Worm (Caenorhabditis elegans) whole organism, young adult: ENCODE measurements around the gene nep-1.

Source experiments
- F10E7.11 ChIP-seq: sonication (generic microtip); optimal IDR thresholded peaks from 2 replicates; lab custom pipeline; 2017; ENCODE audit warnings: mild to moderate bottlenecking, missing genetic modification characterization, moderate library complexity, missing compliant biosample characterization
- F49E8.2 ChIP-seq: sonication (generic microtip); optimal IDR thresholded peaks from 3 replicates; lab custom pipeline; 2017; ENCODE audit warnings: missing genetic modification characterization, mild to moderate bottlenecking, missing compliant biosample characterization, antibody characterized with exemption, moderate library complexity; ENCODE audit not compliant: insufficient read depth
- F52B5.7 ChIP-seq: sonication (generic microtip); optimal IDR thresholded peaks from 2 replicates; lab custom pipeline; 2016; ENCODE audit warnings: mild to moderate bottlenecking, missing genetic modification characterization, missing compliant biosample characterization
- Y53F4B.3 ChIP-seq: fragments of 200-800 bp; sonication (Bioruptor generic); IDR thresholded peaks from 2 replicates; pipeline ENCODE4 v1.3.6; 2022; ENCODE audit warnings: missing genetic modification reagents, missing genetic modification characterization, missing compliant biosample characterization
- Y53G8AR.9 ChIP-seq: fragments of 200-800 bp; sonication (Bioruptor generic); conservative IDR thresholded peaks from 2 replicates; pipeline ENCODE4 v1.3.6; 2022; ENCODE audit warnings: missing genetic modification reagents, missing genetic modification characterization, missing compliant biosample characterization
- ama-1 ChIP-seq, 3 experiments: fragments of 150-350 bp in 1 of 3; sonication (generic microtip) in 2 of 3; optimal IDR thresholded peaks; 2 replicates each; lab custom pipeline; 2014 to 2018; ENCODE audit warnings: missing biosample characterization in 2 of 3, missing genetic modification characterization in 2 of 3, missing genetic modification reagents in 2 of 3
- aptf-2 ChIP-seq: fragments of 200-800 bp; sonication (Bioruptor generic); conservative IDR thresholded peaks from 2 replicates; pipeline ENCODE4 v1.3.6; 2022; ENCODE audit warnings: missing genetic modification reagents, missing genetic modification characterization, missing compliant biosample characterization
- athp-1 ChIP-seq: sonication (generic microtip); optimal IDR thresholded peaks from 2 replicates; lab custom pipeline; 2017; ENCODE audit warnings: mild to moderate bottlenecking, missing genetic modification characterization, missing compliant biosample characterization
- attf-6 ChIP-seq: fragments of 200-800 bp; sonication (Bioruptor generic); IDR thresholded peaks from 2 replicates; pipeline ENCODE4 v1.3.6; 2022; ENCODE audit warnings: missing genetic modification reagents, missing genetic modification characterization, missing compliant biosample characterization
- bed-1 ChIP-seq: fragments of 200-800 bp; sonication (Bioruptor generic); IDR thresholded peaks from 2 replicates; pipeline ENCODE4 v1.3.6; 2022; ENCODE audit warnings: missing genetic modification reagents, missing genetic modification characterization, missing compliant biosample characterization
- cebp-2 ChIP-seq: fragments of 200-800 bp; sonication (Bioruptor generic); IDR thresholded peaks from 2 replicates; pipeline ENCODE4 v1.3.6; 2022; ENCODE audit warnings: missing genetic modification characterization, missing compliant biosample characterization
- ceh-100 ChIP-seq: fragments of 200-800 bp; sonication (Bioruptor generic); IDR thresholded peaks from 2 replicates; pipeline ENCODE4 v1.3.6; 2022; ENCODE audit warnings: missing genetic modification reagents, missing genetic modification characterization, missing compliant biosample characterization
- ceh-40 ChIP-seq: fragments of 200-800 bp; sonication (Bioruptor generic); IDR thresholded peaks from 2 replicates; pipeline ENCODE4 v1.3.6; 2022; ENCODE audit warnings: missing genetic modification characterization, missing compliant biosample characterization
- chd-7 ChIP-seq: sonication (generic microtip); optimal IDR thresholded peaks from 2 replicates; lab custom pipeline; 2016; ENCODE audit warnings: mild to moderate bottlenecking, missing genetic modification characterization, moderate library complexity, missing compliant biosample characterization
- dpl-1 ChIP-seq: fragments of 150-350 bp; optimal IDR thresholded peaks from 2 replicates; lab custom pipeline; 2014; ENCODE audit warnings: missing biosample characterization, missing genetic modification reagents, missing genetic modification characterization
- egl-44 ChIP-seq: fragments of 200-800 bp; sonication (Bioruptor generic); IDR thresholded peaks from 2 replicates; pipeline ENCODE4 v1.3.6; 2022; ENCODE audit warnings: missing genetic modification reagents, missing genetic modification characterization, missing compliant biosample characterization
- ekl-4 ChIP-seq: fragments of 200-800 bp; sonication (Bioruptor generic); IDR thresholded peaks from 2 replicates; pipeline ENCODE4 v1.3.6; 2022; ENCODE audit warnings: missing genetic modification reagents, missing genetic modification characterization, missing compliant biosample characterization
- fkh-3 ChIP-seq: sonication (generic microtip); optimal IDR thresholded peaks from 2 replicates; lab custom pipeline; 2016; ENCODE audit warnings: mild to moderate bottlenecking, missing genetic modification characterization, missing compliant biosample characterization
- gei-17 ChIP-seq: fragments of 200-800 bp; sonication (Bioruptor generic); optimal IDR thresholded peaks from 2 replicates; lab custom pipeline; 2018; ENCODE audit warnings: mild to moderate bottlenecking, missing genetic modification characterization, missing compliant biosample characterization
- hlh-26 ChIP-seq: fragments of 200-800 bp; sonication (Bioruptor generic); conservative IDR thresholded peaks from 2 replicates; pipeline ENCODE4 v1.3.6; 2022; ENCODE audit warnings: missing genetic modification reagents, missing genetic modification characterization, missing compliant biosample characterization
- let-526 ChIP-seq: fragments of 200-800 bp; sonication (Bioruptor generic); IDR thresholded peaks from 2 replicates; pipeline ENCODE4 v1.3.6; 2022; ENCODE audit warnings: missing genetic modification reagents, missing genetic modification characterization, missing compliant biosample characterization
- let-607 ChIP-seq, 2 experiments: fragments of 200-800 bp in 1 of 2; sonication (Bioruptor generic) in 1 of 2; sonication (generic microtip) in 1 of 2; optimal IDR thresholded peaks; 2 replicates each; lab custom pipeline; 2016 to 2018; ENCODE audit warnings: mild to moderate bottlenecking in 2 of 2, missing compliant biosample characterization in 2 of 2, missing genetic modification characterization in 2 of 2, moderate library complexity in 2 of 2, missing genotype in 1 of 2
- lin-26 ChIP-seq: fragments of 200-800 bp; sonication (Bioruptor generic); IDR thresholded peaks from 2 replicates; pipeline ENCODE4 v1.3.6; 2022; ENCODE audit warnings: missing genetic modification reagents, missing genetic modification characterization, missing compliant biosample characterization
- lin-35 ChIP-seq, 3 experiments: fragments of 150-350 bp in 2 of 3; sonication (generic microtip) in 1 of 3; optimal IDR thresholded peaks; 2 replicates each; lab custom pipeline; 2014 to 2018; ENCODE audit warnings: missing biosample characterization in 3 of 3, missing genetic modification characterization in 3 of 3, missing genetic modification reagents in 3 of 3
- lin-54 ChIP-seq: fragments of 200-800 bp; sonication (Bioruptor generic); optimal IDR thresholded peaks from 2 replicates; lab custom pipeline; 2018; ENCODE audit warnings: mild to moderate bottlenecking, missing genetic modification characterization, missing compliant biosample characterization
- lsl-1 ChIP-seq: fragments of 200-800 bp; sonication (Bioruptor generic); optimal IDR thresholded peaks from 2 replicates; lab custom pipeline; 2018; ENCODE audit warnings: mild to moderate bottlenecking, missing genetic modification characterization, moderate library complexity, missing compliant biosample characterization
- madf-3 ChIP-seq: fragments of 200-800 bp; sonication (Bioruptor generic); IDR thresholded peaks from 2 replicates; pipeline ENCODE4 v1.3.6; 2022; ENCODE audit warnings: missing genetic modification reagents, missing genetic modification characterization, missing compliant biosample characterization
- mes-4 ChIP-seq: sonication (generic microtip); optimal IDR thresholded peaks from 2 replicates; lab custom pipeline; 2016; ENCODE audit warnings: missing genotype, missing genetic modification characterization, missing compliant biosample characterization
- nhr-120 ChIP-seq: fragments of 200-800 bp; sonication (Bioruptor generic); IDR thresholded peaks from 2 replicates; pipeline ENCODE4 v1.3.6; 2022; ENCODE audit warnings: missing genetic modification characterization, missing compliant biosample characterization
- nhr-179 ChIP-seq: sonication (generic microtip); optimal IDR thresholded peaks from 2 replicates; lab custom pipeline; 2016; ENCODE audit warnings: mild to moderate bottlenecking, missing genetic modification characterization, missing compliant biosample characterization
- pbrm-1 ChIP-seq: fragments of 200-800 bp; sonication (Bioruptor generic); IDR thresholded peaks from 2 replicates; pipeline ENCODE4 v1.3.6; 2022; ENCODE audit warnings: missing genetic modification reagents, missing genetic modification characterization, missing compliant biosample characterization
- rcor-1 ChIP-seq: fragments of 200-800 bp; sonication (Bioruptor generic); IDR thresholded peaks from 2 replicates; pipeline ENCODE4 v1.3.6; 2022; ENCODE audit warnings: missing genetic modification reagents, missing genetic modification characterization, missing compliant biosample characterization
- repo-1 ChIP-seq: sonication (generic microtip); optimal IDR thresholded peaks from 2 replicates; lab custom pipeline; 2017; ENCODE audit warnings: mild to moderate bottlenecking, missing genetic modification characterization, missing compliant biosample characterization
- snpc-4 ChIP-seq, 5 experiments: fragments of 150-350 bp in 1 of 5; sonication (generic microtip) in 4 of 5; optimal IDR thresholded peaks; 2 replicates each; lab custom pipeline; 2014 to 2018; ENCODE audit warnings: missing genetic modification characterization in 5 of 5, missing biosample characterization in 3 of 5, antibody characterized with exemption in 2 of 5, mild to moderate bottlenecking in 2 of 5, missing compliant biosample characterization in 2 of 5, missing genotype in 2 of 5, moderate library complexity in 2 of 5, missing genetic modification reagents in 1 of 5
- sptf-2 ChIP-seq: fragments of 200-800 bp; sonication (Bioruptor generic); optimal IDR thresholded peaks from 2 replicates; lab custom pipeline; 2018; ENCODE audit warnings: mild to moderate bottlenecking, missing genetic modification characterization, missing compliant biosample characterization
- zfh-2 ChIP-seq: fragments of 200-800 bp; sonication (Bioruptor generic); conservative IDR thresholded peaks from 2 replicates; pipeline ENCODE4 v1.3.6; 2022; ENCODE audit warnings: missing genetic modification reagents, missing genetic modification characterization, missing compliant biosample characterization
- ztf-18 ChIP-seq: sonication (generic microtip); optimal IDR thresholded peaks from 2 replicates; lab custom pipeline; 2016; ENCODE audit warnings: missing genotype, mild to moderate bottlenecking, missing genetic modification characterization, missing compliant biosample characterization
- ztf-22 ChIP-seq: fragments of 200-800 bp; sonication (Bioruptor generic); optimal IDR thresholded peaks from 2 replicates; lab custom pipeline; 2018; ENCODE audit warnings: mild to moderate bottlenecking, missing genetic modification characterization, moderate library complexity, missing compliant biosample characterization
- ztf-26 ChIP-seq: sonication (generic microtip); optimal IDR thresholded peaks from 2 replicates; lab custom pipeline; 2017; ENCODE audit warnings: missing genetic modification characterization, missing compliant biosample characterization

nep-1 gene

DNA sequence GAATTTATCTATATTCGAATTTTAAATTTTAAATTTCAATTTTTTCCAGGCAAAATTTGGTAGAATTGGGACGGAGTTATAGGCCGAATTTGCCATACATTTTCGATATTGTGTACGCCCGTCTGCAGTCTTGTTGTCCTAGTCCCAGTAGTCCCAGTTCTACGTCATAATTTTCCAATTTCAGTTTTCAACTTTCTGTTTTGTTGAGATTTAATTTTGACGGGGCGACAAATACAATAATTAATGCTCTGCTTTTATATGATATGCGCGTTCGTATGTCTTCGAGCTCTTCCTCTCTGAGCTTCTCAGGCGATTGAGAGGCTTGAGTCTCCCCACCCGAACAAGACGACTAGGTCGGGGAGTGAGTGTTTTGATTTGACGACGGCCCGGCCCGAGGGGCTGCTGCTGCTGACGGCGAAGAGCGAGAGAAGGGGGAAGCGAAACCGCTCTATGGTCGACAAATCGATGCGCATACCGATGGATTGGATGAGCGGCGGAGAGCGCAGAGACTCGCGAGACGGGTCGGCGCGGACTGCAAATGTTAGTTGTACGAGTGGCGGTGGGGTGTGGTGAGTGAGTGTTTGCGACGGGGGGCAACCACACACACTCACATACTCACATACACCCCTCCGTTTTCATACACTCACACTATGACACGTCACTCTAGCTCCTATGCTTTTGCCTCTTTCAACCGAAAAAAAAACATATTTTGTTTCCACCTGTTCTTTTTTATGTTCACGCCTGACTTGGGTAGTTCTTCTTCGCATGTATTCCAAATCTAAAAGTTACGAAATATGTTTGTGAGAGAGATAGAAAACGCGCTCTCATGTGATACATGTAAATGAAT, 22.1 kb downstream of the nep-1 start (continued):
- TF ChIP-seq lin-35 (GFP tag; optimal IDR thresholded peaks at IDR 0.05; lab: Kevin White, UChicago) (peak in 1 of 3 experiments; percentile 44), ztf-18 (tag; lab: Kevin White, UChicago) (peak; percentile 39), ceh-40 (GFP tag; lab: Robert Waterston, UW) (0 out of 2 replicates have a peak, but pooled peaks have one; percentile 5), attf-6 (GFP tag; lab: Robert Waterston, UW) (no peak), aptf-2 (no peak), lsl-1 (GFP tag; lab: Kevin White, UChicago) (peak; percentile 3), athp-1 (tag; lab: Kevin White, UChicago) (peak; percentile 48), bed-1 (GFP tag; lab: Robert Waterston, UW) (no peak), let-526 (GFP tag; lab: Robert Waterston, UW) (peak; percentile 65), ceh-100 (GFP tag; lab: Robert Waterston, UW) (no peak), F49E8.2 (tag; lab: Kevin White, UChicago) (no peak), let-607 (tag; optimal IDR thresholded peaks at IDR 0.05; lab: Kevin White, UChicago) (peak; percentile 91 to 92), repo-1 (tag; lab: Kevin White, UChicago) (no peak), sptf-2 (GFP tag; lab: Kevin White, UChicago) (no peak), lin-54 (peak; percentile 14), ekl-4 (GFP tag; lab: Robert Waterston, UW) (peak; percentile 63; the same call in 1 of the 2 replicates), rcor-1 (peak; percentile 70), chd-7 (tag; lab: Kevin White, UChicago) (peak; percentile 59), fkh-3 (tag; lab: Kevin White, UChicago) (no peak), lin-26 (peak; percentile 74), madf-3 (0 out of 2 replicates have a peak, but pooled peaks have one; percentile 40), ztf-22 (GFP tag; lab: Kevin White, UChicago) (no peak), dpl-1 (no peak), ztf-26 (tag; lab: Kevin White, UChicago) (peak; percentile 72), hlh-26 (GFP tag; lab: Robert Waterston, UW) (no peak), gei-17 (no peak), nhr-120 (GFP tag; lab: Robert Waterston, UW) (0 out of 2 replicates have a peak, but pooled peaks have one; percentile 4), zfh-2 (peak; percentile 99), egl-44 (no peak), Y53F4B.3 (GFP tag; lab: Robert Waterston, UW) (no peak), nhr-179 (no peak), cebp-2 (GFP tag; lab: Robert Waterston, UW) (0 out of 2 replicates have a peak, but pooled peaks have one; percentile 30), Y53G8AR.9 (GFP tag; lab: Robert Waterston, UW) (peak; percentile 57; the same call in 1 of the 2 replicates), F10E7.11 (no peak), pbrm-1 (peak; percentile 69; the same call in 1 of the 2 replicates), F52B5.7 (tag; lab: Kevin White, UChicago) (peak; percentile 41), ama-1 (optimal IDR thresholded peaks at IDR 0.05; lab: Kevin White, UChicago) (peak; percentile 83), ama-1 (GFP tag; optimal IDR thresholded peaks at IDR 0.05; lab: Kevin White, UChicago) (peak in 1 of 2 experiments; percentile 24), mes-4 (tag; lab: Kevin White, UChicago) (no peak), snpc-4 (GFP tag; optimal IDR thresholded peaks at IDR 0.05; lab: Kevin White, UChicago) (no peak), snpc-4 (tag; optimal IDR thresholded peaks at IDR 0.05; lab: Kevin White, UChicago) (peak; percentile 8 to 49 (median 27))
